Worm (Caenorhabditis elegans): ENCODE results near the gene spt-4.

Gene spt-4

DNA sequence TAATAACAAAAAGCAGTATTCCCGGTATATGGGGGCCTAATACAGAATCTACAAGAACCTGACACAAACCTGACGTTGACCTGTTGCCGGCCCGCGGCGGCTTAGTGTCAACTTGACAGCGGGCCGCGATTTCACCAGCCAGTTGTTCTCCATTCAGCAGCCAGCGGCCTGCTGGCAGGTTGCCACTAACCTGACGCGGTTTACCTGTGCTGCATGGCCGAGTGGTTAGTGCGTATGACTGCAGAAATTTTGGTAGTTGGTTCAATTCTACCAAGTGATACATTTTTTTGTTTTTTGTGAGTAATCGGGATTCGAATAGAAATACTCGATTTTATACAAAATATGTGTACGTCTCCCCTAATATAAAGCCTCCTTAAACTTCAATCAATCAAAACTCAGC, 10.8 kb downstream of the spt-4 start:
- TF ChIP-seq set-16 (GFP tag; IDR thresholded peaks at IDR 0.05) (peak; percentile 43; the same call in 1 of the 2 replicates), egl-43 (GFP tag; IDR thresholded peaks at IDR 0.05) (peak; percentile 73; the same call in 1 of the 2 replicates)

DNA sequence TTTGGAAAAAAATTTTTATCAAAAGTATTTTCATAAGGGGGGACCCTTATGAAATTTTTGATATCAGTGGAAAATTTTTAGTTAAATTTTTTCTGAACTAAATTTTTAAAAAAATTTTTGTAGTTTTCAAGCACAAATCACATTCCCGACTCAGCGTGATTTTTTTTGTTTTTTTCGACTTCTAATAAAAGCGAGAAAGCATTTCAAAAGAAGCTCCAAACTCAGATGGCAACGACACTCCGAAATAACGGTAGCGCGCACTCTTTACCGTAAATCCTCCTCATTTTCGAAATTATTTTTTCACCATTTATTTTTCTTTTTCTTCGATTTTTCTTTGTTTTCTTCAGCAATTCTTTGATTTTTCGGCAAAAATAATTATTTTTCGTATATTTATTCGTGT, 12.3 kb downstream of the spt-4 start:
- TF ChIP-seq Y48G9A.11 (GFP tag; IDR thresholded peaks at IDR 0.05), result 0 out of 2 replicates have a peak, but pooled peaks have one; percentile 53

- TF ChIP-seq hmg-1.1 (GFP tag; IDR thresholded peaks at IDR 0.05) (no peak), snpc-1.2 (GFP tag; IDR thresholded peaks at IDR 0.05) (no peak), fkh-10 (GFP tag; optimal IDR thresholded peaks at IDR 0.05) (no peak), Y5F2A.4 (GFP tag; optimal IDR thresholded peaks at IDR 0.05) (no peak), zfp-3 (GFP tag; conservative IDR thresholded peaks at IDR 0.05) (no peak), Y48G9A.11 (GFP tag; IDR thresholded peaks at IDR 0.05) (0 out of 2 replicates have a peak, but pooled peaks have one; percentile 55), set-16 (GFP tag; IDR thresholded peaks at IDR 0.05) (peak; percentile 70), lin-29 (GFP tag; IDR thresholded peaks at IDR 0.05) (no peak), dmd-8 (GFP tag; IDR thresholded peaks at IDR 0.05) (no peak), nhr-77 (tag; optimal IDR thresholded peaks at IDR 0.05) (no peak)
Observed at ce11 chrIII:53696-54095, 15.9 kb downstream of the spt-4 start.

- TF ChIP-seq hmg-1.1 (GFP tag; IDR thresholded peaks at IDR 0.05) (no peak), lin-38 (GFP tag; IDR thresholded peaks at IDR 0.05) (no peak), set-16 (GFP tag; IDR thresholded peaks at IDR 0.05) (peak; percentile 83), unc-130 (GFP tag; optimal IDR thresholded peaks at IDR 0.05) (no peak), lir-3 (tag; optimal IDR thresholded peaks at IDR 0.05) (no peak), nhr-41 (GFP tag; IDR thresholded peaks at IDR 0.05) (no peak)
Observed at ce11 chrIII:51622-52021, 17.9 kb downstream of the spt-4 start.

DNA sequence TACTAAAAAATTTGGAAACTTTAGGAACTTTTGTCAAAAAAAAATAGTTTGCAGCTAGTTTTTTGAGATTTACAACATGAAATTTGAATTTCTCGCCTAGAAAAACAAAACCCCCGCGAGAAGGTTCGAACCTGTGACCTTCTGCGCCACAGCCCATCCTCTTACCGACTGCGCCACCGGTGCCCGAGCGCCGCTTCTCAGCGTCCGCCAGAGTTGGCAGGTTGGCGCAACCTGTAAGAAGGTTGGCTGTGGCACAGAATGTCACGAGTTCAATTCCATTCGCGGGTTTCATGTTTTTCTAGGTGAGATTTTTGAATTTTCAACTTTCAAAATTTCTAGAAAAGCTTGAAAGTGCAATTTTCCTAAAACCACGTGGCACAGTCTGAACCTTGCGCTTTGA, 19.1 kb downstream of the spt-4 start:
- TF ChIP-seq madf-5 (GFP tag; IDR thresholded peaks at IDR 0.05) (no peak), set-16 (GFP tag; IDR thresholded peaks at IDR 0.05) (peak; percentile 77), T26A8.4 (GFP tag; IDR thresholded peaks at IDR 0.05) (no peak), mxl-3 (GFP tag; optimal IDR thresholded peaks at IDR 0.05) (no peak), dmd-8 (GFP tag; IDR thresholded peaks at IDR 0.05) (0 out of 2 replicates have a peak, but pooled peaks have one; percentile 24), egl-43 (GFP tag; IDR thresholded peaks at IDR 0.05) (0 out of 2 replicates have a peak, but pooled peaks have one; percentile 12), lin-1 (GFP tag; IDR thresholded peaks at IDR 0.05) (no peak), unc-62 (GFP tag; optimal IDR thresholded peaks at IDR 0.05 in 1 of 2) (peak in 1 of 2 experiments; percentile 62), unc-62 (tag; optimal IDR thresholded peaks at IDR 0.05) (no peak)

DNA sequence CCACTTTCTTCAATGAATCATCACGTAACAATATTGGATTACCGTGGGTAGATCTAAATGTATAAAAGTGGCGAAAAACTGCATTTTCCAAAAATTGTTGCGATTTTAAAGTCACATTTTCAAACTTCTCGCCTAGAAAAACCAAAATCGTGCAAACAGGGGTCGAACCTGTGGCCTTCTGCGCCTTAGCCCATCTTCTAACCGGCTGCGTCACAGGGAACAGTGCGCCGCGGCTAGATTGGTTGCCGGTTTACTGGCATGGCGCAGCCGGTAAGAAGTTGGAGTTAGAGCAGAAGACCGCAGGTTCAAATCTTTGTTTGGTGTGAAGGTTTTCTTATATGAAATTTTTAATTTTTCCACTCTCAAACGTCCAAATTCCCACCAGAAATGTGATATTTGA, 20.5 kb downstream of the spt-4 start:
- no peak for TF ChIP-seq daf-8 (GFP tag; IDR thresholded peaks at IDR 0.05)
- peak in 1 of 2 experiments; percentile 60 for TF ChIP-seq unc-62 (GFP tag; optimal IDR thresholded peaks at IDR 0.05 in 1 of 2)
- TF ChIP-seq unc-62 (tag; optimal IDR thresholded peaks at IDR 0.05), result no peak
- no peak for TF ChIP-seq nhr-25 (tag; optimal IDR thresholded peaks at IDR 0.05; ENCODE audit: borderline replicate concordance, insufficient read depth)
- 0 out of 2 replicates have a peak, but pooled peaks have one; percentile 57 for TF ChIP-seq D1046.2 (GFP tag; IDR thresholded peaks at IDR 0.05)

DNA sequence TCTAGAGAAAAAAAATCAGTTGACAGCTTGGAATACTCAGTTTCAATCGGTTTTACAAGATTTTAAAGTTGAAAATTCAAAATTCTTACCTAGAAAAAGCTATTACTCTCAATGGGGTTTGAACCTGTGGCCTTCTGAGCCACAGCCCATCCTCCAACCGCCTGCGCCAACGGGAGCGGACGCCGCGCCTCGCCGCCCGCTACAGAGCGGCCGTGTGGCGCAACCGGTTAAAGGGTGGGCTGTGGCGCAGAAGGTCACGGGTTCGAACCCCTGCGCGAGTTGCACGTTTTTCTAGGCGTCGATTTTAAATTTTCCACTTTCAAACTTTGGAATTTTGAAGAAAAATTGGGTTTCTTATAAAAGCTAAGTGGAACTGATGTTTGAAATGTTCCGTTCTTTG, 21.2 kb downstream of the spt-4 start:
- TF ChIP-seq F44E2.7 (GFP tag; IDR thresholded peaks at IDR 0.05), result no peak
- no peak for TF ChIP-seq duxl-1 (tag; optimal IDR thresholded peaks at IDR 0.05; ENCODE audit: poor library complexity)
- TF ChIP-seq daf-19 (GFP tag; conservative IDR thresholded peaks at IDR 0.05), result no peak
- no peak for TF ChIP-seq ztf-11 (tag; optimal IDR thresholded peaks at IDR 0.05)
- TF ChIP-seq dve-1 (tag; optimal IDR thresholded peaks at IDR 0.05; ENCODE audit: insufficient read depth), result no peak
- no peak for TF ChIP-seq saeg-2 (GFP tag; IDR thresholded peaks at IDR 0.05)
- 0 out of 2 replicates have a peak, but pooled peaks have one; percentile 27 for TF ChIP-seq tra-1 (GFP tag; IDR thresholded peaks at IDR 0.05)
- no peak for TF ChIP-seq pha-4 (GFP tag; IDR thresholded peaks at IDR 0.05)
- no peak for TF ChIP-seq pha-4 (tag; optimal IDR thresholded peaks at IDR 0.05)
- TF ChIP-seq set-16 (GFP tag; IDR thresholded peaks at IDR 0.05), result peak; percentile 95
- peak; percentile 97 for TF ChIP-seq aha-1 (tag)
